Worm (Caenorhabditis elegans) whole organism, L1 larva: ENCODE results near the gene gur-5.

Experiments used
- C04F5.9 ChIP-seq: sonication (generic microtip); optimal IDR thresholded peaks from 2 replicates; lab custom pipeline; 2016; ENCODE audit warnings: missing genetic modification characterization, missing compliant biosample characterization
- C16A3.4 ChIP-seq: fragments of 150-350 bp; optimal IDR thresholded peaks from 2 replicates; lab custom pipeline; 2014; ENCODE audit warnings: missing biosample characterization, missing genetic modification characterization
- Y116A8C.19 ChIP-seq: sonication (generic microtip); optimal IDR thresholded peaks from 2 replicates; lab custom pipeline; 2016; ENCODE audit warnings: missing compliant biosample characterization, missing genetic modification characterization, borderline replicate concordance
- aha-1 ChIP-seq: fragments of 150-350 bp; optimal IDR thresholded peaks from 2 replicates; lab custom pipeline; 2014; ENCODE audit warnings: missing biosample characterization, missing genetic modification characterization
- alr-1 ChIP-seq: fragments of 200-800 bp; sonication (Bioruptor generic); optimal IDR thresholded peaks from 2 replicates; lab custom pipeline; 2018; ENCODE audit warnings: borderline replicate concordance, mild to moderate bottlenecking, missing genetic modification characterization, missing compliant biosample characterization
- aly-2 ChIP-seq: fragments of 150-350 bp; optimal IDR thresholded peaks from 2 replicates; lab custom pipeline; 2014; ENCODE audit warnings: missing biosample characterization, missing genetic modification characterization
- ama-1 ChIP-seq: fragments of 150-350 bp; optimal IDR thresholded peaks from 2 replicates; lab custom pipeline; 2014
- blmp-1 ChIP-seq: fragments of 150-350 bp; optimal IDR thresholded peaks from 2 replicates; lab custom pipeline; 2014; ENCODE audit warnings: missing biosample characterization, missing genetic modification characterization
- ceh-63 ChIP-seq: fragments of 200-800 bp; sonication (Bioruptor generic); optimal IDR thresholded peaks from 2 replicates; lab custom pipeline; 2018; ENCODE audit warnings: mild to moderate bottlenecking, missing genetic modification characterization, missing compliant biosample characterization
- ceh-8 ChIP-seq: fragments of 200-800 bp; sonication (Bioruptor generic); optimal IDR thresholded peaks from 2 replicates; lab custom pipeline; 2018; ENCODE audit warnings: mild to moderate bottlenecking, missing genetic modification characterization, moderate library complexity, missing compliant biosample characterization
- ceh-88 ChIP-seq: fragments of 200-800 bp; sonication (Bioruptor generic); IDR thresholded peaks from 2 replicates; pipeline ENCODE4 v1.3.6; 2022; ENCODE audit warnings: missing genetic modification characterization, missing compliant biosample characterization
- ceh-90 ChIP-seq: sonication (generic microtip); optimal IDR thresholded peaks from 2 replicates; lab custom pipeline; 2016; ENCODE audit warnings: missing genetic modification characterization, missing compliant biosample characterization
- ces-1 ChIP-seq: fragments of 150-350 bp; optimal IDR thresholded peaks from 2 replicates; lab custom pipeline; 2014; ENCODE audit warnings: missing biosample characterization, missing genetic modification reagents, missing genetic modification characterization
- dpl-1 ChIP-seq, 3 experiments: fragments of 150-350 bp in 2 of 3; sonication (generic microtip) in 1 of 3; optimal IDR thresholded peaks; 2 replicates each; lab custom pipeline; 2014 to 2017; ENCODE audit warnings: missing biosample characterization in 3 of 3, missing genetic modification characterization in 3 of 3, missing genetic modification reagents in 3 of 3
- efl-1 ChIP-seq, 4 experiments: fragments of 150-350 bp; optimal IDR thresholded peaks in 3 of 4; peaks in 1 of 4; 1 replicate in 1 of 4; 2 replicates in 3 of 4; lab custom pipeline; 2014; ENCODE audit warnings: missing biosample characterization in 2 of 4, missing genetic modification characterization in 2 of 4, missing genetic modification reagents in 2 of 4
- egl-13 ChIP-seq: sonication (generic microtip); optimal IDR thresholded peaks from 2 replicates; lab custom pipeline; 2016; ENCODE audit warnings: missing genotype, missing genetic modification reagents, missing genetic modification characterization, missing compliant biosample characterization
- egl-27 ChIP-seq, 2 experiments: fragments of 150-350 bp in 1 of 2; sonication (generic microtip); optimal IDR thresholded peaks; 3 replicates each; lab custom pipeline; 2017 to 2018; ENCODE audit warnings: missing biosample characterization in 2 of 2, missing genetic modification characterization in 2 of 2, missing genetic modification reagents in 2 of 2
- elt-2 ChIP-seq: sonication (generic microtip); optimal IDR thresholded peaks from 2 replicates; lab custom pipeline; 2016; ENCODE audit warnings: missing genetic modification characterization, mild to moderate bottlenecking, inconsistent platforms, missing compliant biosample characterization, missing genetic modification reagents
- elt-3 ChIP-seq, 6 experiments: fragments of 150-350 bp in 1 of 6; sonication (generic microtip); optimal IDR thresholded peaks; 2 replicates each; lab custom pipeline; 2017 to 2018; ENCODE audit warnings: missing biosample characterization in 6 of 6, missing genetic modification characterization in 6 of 6, inconsistent platforms in 1 of 6
- fkh-10 ChIP-seq: sonication (generic microtip); optimal IDR thresholded peaks from 2 replicates; lab custom pipeline; 2017; ENCODE audit warnings: missing biosample characterization, missing genetic modification reagents, missing genetic modification characterization
- hlh-4 ChIP-seq: sonication (generic microtip); optimal IDR thresholded peaks from 2 replicates; lab custom pipeline; 2016; ENCODE audit warnings: mild to moderate bottlenecking, missing genetic modification characterization, missing compliant biosample characterization
- hpl-2 ChIP-seq: fragments of 150-350 bp; optimal IDR thresholded peaks from 2 replicates; lab custom pipeline; 2014; ENCODE audit warnings: missing biosample characterization, missing genetic modification reagents, missing genetic modification characterization
- irx-1 ChIP-seq: sonication (generic microtip); optimal IDR thresholded peaks from 2 replicates; lab custom pipeline; 2016; ENCODE audit warnings: missing genetic modification characterization, missing compliant biosample characterization
- lin-13 ChIP-seq: fragments of 150-350 bp; optimal IDR thresholded peaks from 2 replicates; lab custom pipeline; 2014; ENCODE audit warnings: missing biosample characterization, missing genetic modification reagents, missing genetic modification characterization
- lin-14 ChIP-seq: fragments of 200-800 bp; sonication (Bioruptor generic); optimal IDR thresholded peaks from 2 replicates; lab custom pipeline; 2018; ENCODE audit warnings: mild to moderate bottlenecking, missing genetic modification characterization, moderate library complexity, missing compliant biosample characterization
- lin-39 ChIP-seq: fragments of 150-350 bp; optimal IDR thresholded peaks from 2 replicates; lab custom pipeline; 2014; ENCODE audit warnings: missing biosample characterization, missing genetic modification reagents, missing genetic modification characterization
- lir-3 ChIP-seq: sonication (generic microtip); optimal IDR thresholded peaks from 2 replicates; lab custom pipeline; 2016; ENCODE audit warnings: mild to moderate bottlenecking, missing genetic modification characterization, moderate library complexity, missing compliant biosample characterization; ENCODE audit not compliant: poor library complexity
- mab-9 ChIP-seq: fragments of 200-800 bp; sonication (Bioruptor generic); IDR thresholded peaks from 2 replicates; pipeline ENCODE4 v1.3.6; 2022; ENCODE audit warnings: missing genetic modification reagents, missing genetic modification characterization, missing compliant biosample characterization
- mdl-1 ChIP-seq, 2 experiments: fragments of 150-350 bp; optimal IDR thresholded peaks; 2 replicates each; lab custom pipeline; 2014 to 2017; ENCODE audit warnings: missing biosample characterization in 2 of 2, missing genetic modification characterization in 2 of 2, inconsistent platforms in 1 of 2
- mep-1 ChIP-seq: fragments of 150-350 bp; optimal IDR thresholded peaks from 2 replicates; lab custom pipeline; 2014; ENCODE audit warnings: missing biosample characterization, missing genetic modification characterization
- nhr-11 ChIP-seq: fragments of 150-350 bp; optimal IDR thresholded peaks from 2 replicates; lab custom pipeline; 2014; ENCODE audit warnings: missing biosample characterization, missing genetic modification characterization
- nhr-12 ChIP-seq: sonication (generic microtip); optimal IDR thresholded peaks from 2 replicates; lab custom pipeline; 2017; ENCODE audit warnings: missing biosample characterization, missing genetic modification characterization
- nhr-19 ChIP-seq: fragments of 200-800 bp; sonication (Bioruptor generic); conservative IDR thresholded peaks from 2 replicates; pipeline ENCODE4 v1.3.6; 2022; ENCODE audit warnings: missing genetic modification characterization, missing compliant biosample characterization
- nhr-20 ChIP-seq: sonication (generic microtip); optimal IDR thresholded peaks from 2 replicates; lab custom pipeline; 2016; ENCODE audit warnings: mild to moderate bottlenecking, missing genetic modification characterization, missing compliant biosample characterization
- nhr-28 ChIP-seq: fragments of 150-350 bp; optimal IDR thresholded peaks from 2 replicates; lab custom pipeline; 2014; ENCODE audit warnings: missing biosample characterization, missing genetic modification characterization
- nhr-47 ChIP-seq: sonication (generic microtip); optimal IDR thresholded peaks from 2 replicates; lab custom pipeline; 2016; ENCODE audit warnings: mild to moderate bottlenecking, missing genetic modification characterization, moderate library complexity, missing compliant biosample characterization
- nhr-85 ChIP-seq: sonication (generic microtip); peaks from one replicate; lab custom pipeline; 2016; ENCODE audit warnings: missing genetic modification characterization, inconsistent platforms, missing compliant biosample characterization
- nhr-90 ChIP-seq: sonication (generic microtip); optimal IDR thresholded peaks from 2 replicates; lab custom pipeline; 2016; ENCODE audit warnings: mild to moderate bottlenecking, missing genetic modification characterization, missing compliant biosample characterization; ENCODE audit not compliant: poor library complexity
- pax-3 ChIP-seq: fragments of 200-800 bp; sonication (Bioruptor generic); optimal IDR thresholded peaks from 2 replicates; lab custom pipeline; 2018; ENCODE audit warnings: mild to moderate bottlenecking, missing genetic modification characterization, moderate library complexity, missing compliant biosample characterization
- skn-1 ChIP-seq: fragments of 150-350 bp; optimal IDR thresholded peaks from 2 replicates; lab custom pipeline; 2014; ENCODE audit warnings: missing biosample characterization, missing genetic modification characterization
- sox-4 ChIP-seq: sonication (generic microtip); optimal IDR thresholded peaks from 2 replicates; lab custom pipeline; 2016; ENCODE audit warnings: missing genetic modification characterization, missing compliant biosample characterization
- sup-37 ChIP-seq: fragments of 200-800 bp; sonication (Bioruptor generic); optimal IDR thresholded peaks from 2 replicates; lab custom pipeline; 2018; ENCODE audit warnings: mild to moderate bottlenecking, missing genetic modification characterization, missing compliant biosample characterization
- swsn-7 ChIP-seq: sonication (generic microtip); optimal IDR thresholded peaks from 2 replicates; lab custom pipeline; 2016; ENCODE audit warnings: missing genetic modification characterization, missing compliant biosample characterization
- tbx-2 ChIP-seq: sonication (generic microtip); optimal IDR thresholded peaks from 2 replicates; lab custom pipeline; 2016; ENCODE audit warnings: missing genetic modification characterization, missing compliant biosample characterization
- unc-30 ChIP-seq: sonication (generic microtip); optimal IDR thresholded peaks from 2 replicates; lab custom pipeline; 2017; ENCODE audit warnings: missing biosample characterization, missing genetic modification characterization
- unc-62 ChIP-seq: fragments of 150-350 bp; optimal IDR thresholded peaks from 2 replicates; lab custom pipeline; 2014; ENCODE audit warnings: missing biosample characterization, missing genetic modification reagents, missing genetic modification characterization
- unc-86 ChIP-seq: sonication (generic microtip); optimal IDR thresholded peaks from 2 replicates; lab custom pipeline; 2016; ENCODE audit warnings: missing genetic modification characterization, missing compliant biosample characterization
- xbp-1 ChIP-seq: sonication (generic microtip); optimal IDR thresholded peaks from 2 replicates; lab custom pipeline; 2016; ENCODE audit warnings: missing genetic modification characterization, missing compliant biosample characterization
- zag-1 ChIP-seq: fragments of 150-350 bp; optimal IDR thresholded peaks from 2 replicates; lab custom pipeline; 2014; ENCODE audit warnings: missing biosample characterization, missing genetic modification characterization
- zip-4 ChIP-seq: fragments of 200-800 bp; sonication (Bioruptor generic); optimal IDR thresholded peaks from 2 replicates; lab custom pipeline; 2018; ENCODE audit warnings: mild to moderate bottlenecking, missing genetic modification characterization, moderate library complexity, missing compliant biosample characterization

The gur-5 gene

DNA sequence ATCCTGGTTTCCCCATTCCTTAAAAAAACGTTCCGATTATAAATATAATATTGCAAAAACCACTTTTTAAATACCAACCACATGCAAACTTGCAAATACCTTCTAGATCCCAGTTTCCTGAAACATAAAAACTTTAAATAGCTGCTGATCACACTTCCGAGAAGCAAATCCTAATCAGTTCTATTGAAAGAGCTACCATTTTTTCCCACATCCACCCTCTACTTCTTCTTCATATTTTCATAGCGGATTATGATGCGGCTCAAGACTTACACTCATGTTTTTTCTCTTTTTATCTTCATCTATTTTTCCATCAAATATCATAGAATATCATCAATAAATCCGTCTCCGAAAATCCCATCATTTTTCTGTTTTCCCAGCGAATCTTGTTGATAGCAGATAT lies 41.8 kb downstream of the gur-5 start (continued):
- TF ChIP-seq lin-14 (GFP tag; lab: Kevin White, UChicago): no peak
- peak; percentile 60 for TF ChIP-seq nhr-47 (tag; lab: Kevin White, UChicago)
- peak; percentile 8 for TF ChIP-seq egl-13 (tag; lab: Kevin White, UChicago)
- no peak for TF ChIP-seq ceh-63 (GFP tag; lab: Kevin White, UChicago)
- TF ChIP-seq nhr-28 (tag; lab: Kevin White, UChicago): no peak
- no peak for TF ChIP-seq C04F5.9 (tag; lab: Kevin White, UChicago)
- no peak for TF ChIP-seq xbp-1 (tag; lab: Kevin White, UChicago)
- TF ChIP-seq ama-1 (lab: Kevin White, UChicago): no peak
- TF ChIP-seq pax-3: peak; percentile 72
- TF ChIP-seq C16A3.4 (tag; lab: Kevin White, UChicago): no peak
- TF ChIP-seq lin-13 (GFP tag; lab: Kevin White, UChicago): no peak
- no peak for TF ChIP-seq mep-1 (tag; lab: Kevin White, UChicago)
- peak; percentile 70 for TF ChIP-seq sox-4 (tag; lab: Kevin White, UChicago)
- no peak for TF ChIP-seq mab-9 (GFP tag; lab: Robert Waterston, UW)
- no peak for TF ChIP-seq zag-1 (tag; lab: Kevin White, UChicago)
- no peak for TF ChIP-seq ceh-88 (GFP tag; lab: Robert Waterston, UW)
- TF ChIP-seq lir-3 (tag; lab: Kevin White, UChicago): no peak
- no peak for TF ChIP-seq unc-30 (tag; lab: Kevin White, UChicago)
- no peak for TF ChIP-seq zip-4 (GFP tag; lab: Kevin White, UChicago)
- no peak for TF ChIP-seq nhr-90
- no peak for TF ChIP-seq sup-37
- TF ChIP-seq efl-1 (optimal IDR thresholded peaks at IDR 0.05; lab: Kevin White, UChicago): no peak
- no peak for TF ChIP-seq efl-1 (GFP tag; optimal IDR thresholded peaks at IDR 0.05 in 1 of 2; lab: Kevin White, UChicago)
- no peak for TF ChIP-seq swsn-7 (tag; lab: Kevin White, UChicago)
- no peak for TF ChIP-seq fkh-10 (GFP tag; lab: Kevin White, UChicago)
- TF ChIP-seq mdl-1 (tag; optimal IDR thresholded peaks at IDR 0.05; lab: Kevin White, UChicago): no peak
- no peak for TF ChIP-seq egl-27 (tag; optimal IDR thresholded peaks at IDR 0.05; lab: Kevin White, UChicago)
- TF ChIP-seq nhr-12: no peak
- TF ChIP-seq skn-1 (tag; lab: Kevin White, UChicago): no peak
- no peak for TF ChIP-seq nhr-20
- TF ChIP-seq, all 84 proteins: peak for 9

DNA sequence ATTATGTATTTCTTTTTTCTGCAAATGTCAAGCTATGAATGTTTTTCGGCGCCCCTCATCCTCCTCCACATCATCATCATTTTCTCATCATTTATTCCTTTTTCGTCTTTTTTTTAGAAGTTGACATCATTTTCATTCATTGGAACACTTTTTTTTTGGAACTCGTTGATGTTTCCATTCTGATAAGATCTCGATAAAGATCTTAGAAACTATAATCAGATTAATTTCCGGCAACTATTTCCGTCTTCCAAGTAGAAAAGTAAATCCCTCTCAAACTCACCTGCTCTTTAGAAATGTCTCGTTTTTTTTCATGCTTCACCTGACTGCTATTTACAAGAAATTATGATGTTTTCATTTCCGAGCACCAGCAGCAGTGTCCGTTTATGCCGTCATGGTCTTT lies 43.8 kb downstream of the gur-5 start:
- TF ChIP-seq sox-4 (tag; lab: Kevin White, UChicago) (peak; percentile 1), hpl-2 (GFP tag; lab: Kevin White, UChicago) (no peak), nhr-85 (no peak), mdl-1 (tag; optimal IDR thresholded peaks at IDR 0.05; lab: Kevin White, UChicago) (no peak), nhr-12 (no peak), elt-3 (tag; optimal IDR thresholded peaks at IDR 0.05; lab: Kevin White, UChicago) (no peak), egl-27 (tag; optimal IDR thresholded peaks at IDR 0.05; lab: Kevin White, UChicago) (no peak), blmp-1 (tag; lab: Kevin White, UChicago) (no peak), tbx-2 (tag; lab: Kevin White, UChicago) (no peak), ces-1 (GFP tag; lab: Kevin White, UChicago) (no peak), sup-37 (no peak), ceh-90 (tag; lab: Kevin White, UChicago) (no peak), dpl-1 (GFP tag; optimal IDR thresholded peaks at IDR 0.05; lab: Kevin White, UChicago) (no peak), ama-1 (lab: Kevin White, UChicago) (no peak), ceh-8 (GFP tag; lab: Kevin White, UChicago) (no peak), xbp-1 (tag; lab: Kevin White, UChicago) (no peak), unc-62 (GFP tag; lab: Kevin White, UChicago) (no peak), ceh-88 (GFP tag; lab: Robert Waterston, UW) (no peak), hlh-4 (tag; lab: Kevin White, UChicago) (peak; percentile 9), aly-2 (tag; lab: Kevin White, UChicago) (no peak), zag-1 (tag; lab: Kevin White, UChicago) (no peak), unc-86 (tag; lab: Kevin White, UChicago) (no peak), C16A3.4 (tag; lab: Kevin White, UChicago) (no peak), irx-1 (tag; lab: Kevin White, UChicago) (no peak), nhr-11 (tag; lab: Kevin White, UChicago) (peak; percentile 41), Y116A8C.19 (tag; lab: Kevin White, UChicago) (no peak), nhr-19 (GFP tag; lab: Robert Waterston, UW) (no peak), elt-2 (tag; lab: Kevin White, UChicago) (no peak), aha-1 (tag; lab: Kevin White, UChicago) (no peak), mab-9 (GFP tag; lab: Robert Waterston, UW) (no peak), alr-1 (tag; lab: Kevin White, UChicago) (no peak), lin-39 (tag; lab: Kevin White, UChicago) (no peak), nhr-20 (no peak)
